Fruit fly (Drosophila melanogaster): ENCODE measurements around the gene Jig.

Gene Jig

DNA sequence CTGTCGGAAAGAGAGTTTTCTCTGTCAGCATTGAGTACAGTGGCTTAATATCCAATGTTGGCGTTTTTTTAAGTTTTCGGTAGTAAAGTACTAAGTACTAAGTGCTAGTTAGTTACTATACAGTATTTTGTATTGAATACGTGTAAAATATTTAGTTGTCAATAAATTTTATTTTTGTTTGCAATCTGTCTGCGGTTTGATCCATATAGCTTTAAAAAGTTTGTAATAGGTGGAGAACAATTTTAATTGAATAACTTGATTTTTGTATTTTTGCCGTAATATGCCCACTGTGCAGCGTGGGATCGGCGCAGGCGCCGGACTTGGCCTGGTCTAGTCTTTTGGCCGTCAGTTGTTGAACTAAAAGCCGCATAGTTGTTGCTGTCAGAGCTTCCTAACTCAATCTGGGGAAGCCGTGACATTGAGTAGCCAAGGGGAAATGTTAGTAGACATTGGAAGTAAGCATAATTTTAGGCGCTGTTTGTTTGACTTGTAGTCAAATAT, 2.3 kb upstream of the Jig start (continued):
- TF ChIP-seq CG17568 (GFP tag; optimal IDR thresholded peaks at IDR 0.05): peak; percentile 84
- TF ChIP-seq ara (GFP tag; IDR thresholded peaks at IDR 0.05): peak; percentile 64
- TF ChIP-seq CG30020 (tag; optimal IDR thresholded peaks at IDR 0.05): peak; percentile 48
- peak; percentile 80 for TF ChIP-seq wdn (GFP tag; IDR thresholded peaks at IDR 0.05)
- TF ChIP-seq crp (GFP tag; optimal IDR thresholded peaks at IDR 0.05): peak in 1 of 2 experiments; percentile 51
- TF ChIP-seq Bteb2 (GFP tag; optimal IDR thresholded peaks at IDR 0.05): peak; percentile 93
- peak; percentile 54; the same call in 1 of the 2 replicates for TF ChIP-seq ro (GFP tag; IDR thresholded peaks at IDR 0.05)
- TF ChIP-seq HmgZ (tag; optimal IDR thresholded peaks at IDR 0.05): peak; percentile 93
- peak; percentile 90 for TF ChIP-seq D19A (tag; optimal IDR thresholded peaks at IDR 0.05)
- TF ChIP-seq dati (GFP tag; IDR thresholded peaks at IDR 0.05): peak; percentile 50; the same call in 1 of the 2 replicates
- TF ChIP-seq hbn (GFP tag; IDR thresholded peaks at IDR 0.05; ENCODE audit: partially characterized antibody): no peak
- peak; percentile 93 for TF ChIP-seq mam (GFP tag; optimal IDR thresholded peaks at IDR 0.05)
- no peak; the same call in 2 of the 3 replicates for TF ChIP-seq Optix (GFP tag; IDR thresholded peaks at IDR 0.05)
- TF ChIP-seq tap (tag; optimal IDR thresholded peaks at IDR 0.05): peak; percentile 86
- TF ChIP-seq ap (GFP tag; IDR thresholded peaks at IDR 0.05): peak; percentile 66; the same call in 1 of the 2 replicates
- peak; percentile 77 for TF ChIP-seq croc (GFP tag; conservative IDR thresholded peaks at IDR 0.05)
- peak; percentile 91 for TF ChIP-seq gro (GFP tag; optimal IDR thresholded peaks at IDR 0.05)
- peak; percentile 91 for TF ChIP-seq HLH3B (GFP tag; IDR thresholded peaks at IDR 0.05)
- peak; percentile 72; the same call in 1 of the 2 replicates for TF ChIP-seq CG16779 (GFP tag; IDR thresholded peaks at IDR 0.05)
- peak; percentile 69 for TF ChIP-seq Bdp1 (GFP tag; optimal IDR thresholded peaks at IDR 0.05)
- peak; percentile 84 for TF ChIP-seq CG10267 (tag; optimal IDR thresholded peaks at IDR 0.05)
- TF ChIP-seq Rx (GFP tag; IDR thresholded peaks at IDR 0.05): peak; percentile 66
- TF ChIP-seq tup (GFP tag; optimal IDR thresholded peaks at IDR 0.05): peak; percentile 77
- peak; percentile 85 for TF ChIP-seq CG5180 (GFP tag; optimal IDR thresholded peaks at IDR 0.05)
- no peak for TF ChIP-seq inv (GFP tag; IDR thresholded peaks at IDR 0.05; ENCODE audit: partially characterized antibody)
- peak; percentile 81 for TF ChIP-seq CG3847 (GFP tag; IDR thresholded peaks at IDR 0.05)
- TF ChIP-seq twi (tag; optimal IDR thresholded peaks at IDR 0.05): peak; percentile 73
- TF ChIP-seq danr (GFP tag; IDR thresholded peaks at IDR 0.05): peak; percentile 68
- TF ChIP-seq CG7963 (GFP tag; IDR thresholded peaks at IDR 0.05; ENCODE audit: partially characterized antibody): no peak
- TF ChIP-seq Dbx (GFP tag; IDR thresholded peaks at IDR 0.05): peak; percentile 88
- TF ChIP-seq ATbp (GFP tag; optimal IDR thresholded peaks at IDR 0.05): peak; percentile 95
- TF ChIP-seq sens (GFP tag): peak; percentile 98
- peak; percentile 87 for TF ChIP-seq Rfx (GFP tag; IDR thresholded peaks at IDR 0.05)
- TF ChIP-seq CG10462 (GFP tag; optimal IDR thresholded peaks at IDR 0.05): peak; percentile 64
- TF ChIP-seq CG9932 (GFP tag; IDR thresholded peaks at IDR 0.05): peak; percentile 81
- TF ChIP-seq zfh2 (GFP tag; optimal IDR thresholded peaks at IDR 0.05): peak; percentile 86
- peak; percentile 95 for TF ChIP-seq Ets65A (GFP tag)
- TF ChIP-seq CG17802 (tag; optimal IDR thresholded peaks at IDR 0.05): peak; percentile 71
- no peak for TF ChIP-seq hb (GFP tag; IDR thresholded peaks at IDR 0.05; ENCODE audit: partially characterized antibody)
- TF ChIP-seq fd3F (GFP tag; optimal IDR thresholded peaks at IDR 0.05): peak; percentile 88
- TF ChIP-seq CG3726 (GFP tag; IDR thresholded peaks at IDR 0.05): peak; percentile 65; the same call in 2 of the 3 replicates
- TF ChIP-seq Med (GFP tag): peak; percentile 98
- TF ChIP-seq CG9876 (GFP tag; optimal IDR thresholded peaks at IDR 0.05): peak; percentile 69
- TF ChIP-seq kay (GFP tag; optimal IDR thresholded peaks at IDR 0.05): peak; percentile 84
- peak; percentile 89 for TF ChIP-seq CG18476 (GFP tag; optimal IDR thresholded peaks at IDR 0.05)
- TF ChIP-seq klu (GFP tag; IDR thresholded peaks at IDR 0.05): peak; percentile 81
- peak; percentile 73 for TF ChIP-seq trem (tag; optimal IDR thresholded peaks at IDR 0.05)
- peak; percentile 93 for TF ChIP-seq Dek (tag; optimal IDR thresholded peaks at IDR 0.05)
- TF ChIP-seq Doc2 (GFP tag; IDR thresholded peaks at IDR 0.05): peak; percentile 64; the same call in 1 of the 2 replicates
- no peak for TF ChIP-seq mld (GFP tag; IDR thresholded peaks at IDR 0.05; ENCODE audit: partially characterized antibody)
